Worm (Caenorhabditis elegans): Measurements from ENCODE around the gene srx-88.

srx-88 gene

ce11 chrV:11593427-11593826, 10.1 kb downstream of the srx-88 start, which contains the start of gene srx-80:
srx-80 (plus strand) TSS chrV:11593727.
- TF ChIP-seq eor-1 (tag; optimal IDR thresholded peaks at IDR 0.05) = no peak
- no peak for TF ChIP-seq nhr-11 (tag; optimal IDR thresholded peaks at IDR 0.05)
- TF ChIP-seq hmg-11 (tag; optimal IDR thresholded peaks at IDR 0.05) = no peak
- no peak for TF ChIP-seq mml-1 (tag; optimal IDR thresholded peaks at IDR 0.05)
- no peak for TF ChIP-seq elt-2 (tag; optimal IDR thresholded peaks at IDR 0.05)
- TF ChIP-seq ceh-28 (tag; optimal IDR thresholded peaks at IDR 0.05) = no peak
- TF ChIP-seq egl-27 (tag; optimal IDR thresholded peaks at IDR 0.05) = no peak
- no peak for TF ChIP-seq ZK546.5 (tag; optimal IDR thresholded peaks at IDR 0.05)
- no peak for TF ChIP-seq lin-39 (tag; optimal IDR thresholded peaks at IDR 0.05)
- TF ChIP-seq jun-1 (tag; optimal IDR thresholded peaks at IDR 0.05) = no peak

- TF ChIP-seq zag-1 (tag; optimal IDR thresholded peaks at IDR 0.05) (no peak), elt-2 (tag; optimal IDR thresholded peaks at IDR 0.05) (no peak)
Measured at ce11 chrV:11593888-11594287, 10.6 kb downstream of the srx-88 start.

- TF ChIP-seq ceh-9 (tag; optimal IDR thresholded peaks at IDR 0.05) (no peak), nhr-67 (tag; optimal IDR thresholded peaks at IDR 0.05) (no peak), aly-2 (tag; optimal IDR thresholded peaks at IDR 0.05) (no peak), ceh-82 (tag; optimal IDR thresholded peaks at IDR 0.05) (no peak), egl-5 (tag; optimal IDR thresholded peaks at IDR 0.05) (no peak), ceh-28 (tag; optimal IDR thresholded peaks at IDR 0.05) (no peak), fkh-2 (tag; optimal IDR thresholded peaks at IDR 0.05) (no peak), unc-62 (GFP tag; optimal IDR thresholded peaks at IDR 0.05) (no peak), nhr-237 (tag; optimal IDR thresholded peaks at IDR 0.05) (no peak), pqm-1 (tag; optimal IDR thresholded peaks at IDR 0.05) (no peak), fos-1 (tag; optimal IDR thresholded peaks at IDR 0.05) (no peak), nhr-28 (tag; optimal IDR thresholded peaks at IDR 0.05) (no peak), zag-1 (tag; optimal IDR thresholded peaks at IDR 0.05) (no peak), lin-39 (tag; optimal IDR thresholded peaks at IDR 0.05) (no peak), sea-2 (GFP tag; optimal IDR thresholded peaks at IDR 0.05) (no peak), ZK546.5 (tag; optimal IDR thresholded peaks at IDR 0.05) (no peak)
Measured at ce11 chrV:11598807-11599206, 15.5 kb downstream of the srx-88 start, which contains the start of gene srx-84. srx-84 (plus strand) TSS chrV:11599107.

ce11 chrV:11600800-11601199, 17.5 kb downstream of the srx-88 start, which contains the start of gene F35B12.9:
F35B12.9 (plus strand) TSS chrV:11601171.
- no peak for TF ChIP-seq mdl-1 (tag; optimal IDR thresholded peaks at IDR 0.05)
- TF ChIP-seq egl-27 (tag; optimal IDR thresholded peaks at IDR 0.05) = no peak
- no peak for TF ChIP-seq ceh-16 (tag; optimal IDR thresholded peaks at IDR 0.05)
- no peak for TF ChIP-seq fkh-10 (GFP tag; optimal IDR thresholded peaks at IDR 0.05)
- TF ChIP-seq lsy-12 (tag; optimal IDR thresholded peaks at IDR 0.05) = no peak
- TF ChIP-seq daf-12 (tag; optimal IDR thresholded peaks at IDR 0.05) = no peak
- TF ChIP-seq ZK546.5 (tag; optimal IDR thresholded peaks at IDR 0.05) = no peak
- TF ChIP-seq nhr-43 (tag; optimal IDR thresholded peaks at IDR 0.05; ENCODE audit: poor library complexity, severe bottlenecking) = no peak
- TF ChIP-seq lin-15B (tag; optimal IDR thresholded peaks at IDR 0.05) = no peak

- TF ChIP-seq mdl-1 (tag; optimal IDR thresholded peaks at IDR 0.05) (no peak), tbx-2 (tag; optimal IDR thresholded peaks at IDR 0.05) (no peak), lsy-12 (tag; optimal IDR thresholded peaks at IDR 0.05) (no peak), pqm-1 (tag; optimal IDR thresholded peaks at IDR 0.05) (peak; percentile 77), elt-2 (tag; optimal IDR thresholded peaks at IDR 0.05) (peak; percentile 76), pha-4 (tag; optimal IDR thresholded peaks at IDR 0.05) (peak; percentile 47)
Measured at ce11 chrV:11604484-11604883, 21.2 kb downstream of the srx-88 start, which contains the start of gene dhs-20. dhs-20 (minus strand) TSS chrV:11604563.

ce11 chrV:11605227-11605626, 21.9 kb downstream of the srx-88 start:
- TF ChIP-seq nhr-28 (tag; optimal IDR thresholded peaks at IDR 0.05) (no peak), daf-12 (tag; optimal IDR thresholded peaks at IDR 0.05) (no peak), unc-62 (GFP tag; optimal IDR thresholded peaks at IDR 0.05) (no peak), nhr-43 (tag; optimal IDR thresholded peaks at IDR 0.05; ENCODE audit: poor library complexity, severe bottlenecking) (no peak), ama-1 (optimal IDR thresholded peaks at IDR 0.05) (no peak), ZK546.5 (tag; optimal IDR thresholded peaks at IDR 0.05) (no peak), pha-4 (tag; optimal IDR thresholded peaks at IDR 0.05) (peak; percentile 91)
